Worm (Caenorhabditis elegans): ENCODE results near the gene F43C11.6.

DNA sequence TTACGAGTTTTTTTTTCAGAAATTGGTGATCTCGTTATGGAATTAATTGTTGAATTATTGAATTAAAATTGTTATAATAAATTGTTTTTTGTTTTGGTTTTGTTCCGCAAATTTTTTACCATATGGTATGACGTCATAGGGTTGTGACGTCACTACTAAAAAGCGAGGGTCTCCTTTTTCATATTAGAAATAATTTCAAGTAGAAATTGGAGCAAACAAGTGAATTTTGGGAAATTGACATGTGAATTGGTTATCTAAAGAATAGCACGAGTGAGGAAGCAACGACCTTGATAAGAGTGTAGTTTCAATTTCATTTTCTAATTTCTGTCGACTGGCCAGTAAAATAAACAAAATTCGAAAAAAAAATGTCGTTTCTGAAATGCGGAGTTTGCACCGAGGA, 6.7 kb upstream of the F43C11.6 start, which contains the start of gene F43C11.7:
- TF ChIP-seq flt-1 (GFP tag; IDR thresholded peaks at IDR 0.05) = no peak
- TF ChIP-seq T22C8.4 (GFP tag; IDR thresholded peaks at IDR 0.05) = no peak
- no peak for TF ChIP-seq ztf-23 (GFP tag; IDR thresholded peaks at IDR 0.05)
- no peak for TF ChIP-seq med-1 (GFP tag; optimal IDR thresholded peaks at IDR 0.05; ENCODE audit: insufficient read depth)
- TF ChIP-seq tab-1 (GFP tag; IDR thresholded peaks at IDR 0.05) = no peak
